Worm (Caenorhabditis elegans) whole organism, L1 larva: ENCODE measurements around the gene bgnt-1.1.

ENCODE experiments used
- hlh-17 ChIP-seq: fragments of 200-800 bp; sonication (Bioruptor generic); optimal IDR thresholded peaks from 2 replicates; lab custom pipeline; 2018; ENCODE audit warnings: missing genetic modification characterization, mild to moderate bottlenecking, missing compliant biosample characterization, moderate library complexity, borderline replicate concordance
- jun-1 ChIP-seq: fragments of 150-350 bp; optimal IDR thresholded peaks from 2 replicates; lab custom pipeline; 2014; ENCODE audit warnings: missing biosample characterization, missing genetic modification reagents, missing genetic modification characterization
- lin-13 ChIP-seq: fragments of 150-350 bp; optimal IDR thresholded peaks from 2 replicates; lab custom pipeline; 2014; ENCODE audit warnings: missing biosample characterization, missing genetic modification reagents, missing genetic modification characterization
- lin-15B ChIP-seq: fragments of 150-350 bp; sonication (generic microtip); optimal IDR thresholded peaks from 3 replicates; lab custom pipeline; 2014; ENCODE audit warnings: missing biosample characterization, missing genetic modification characterization
- mdl-1 ChIP-seq, 2 experiments: fragments of 150-350 bp; optimal IDR thresholded peaks; 2 replicates each; lab custom pipeline; 2014 to 2017; ENCODE audit warnings: missing biosample characterization in 2 of 2, missing genetic modification characterization in 2 of 2, inconsistent platforms in 1 of 2
- nhr-11 ChIP-seq: fragments of 150-350 bp; optimal IDR thresholded peaks from 2 replicates; lab custom pipeline; 2014; ENCODE audit warnings: missing biosample characterization, missing genetic modification characterization
- nhr-71 ChIP-seq: sonication (generic microtip); optimal IDR thresholded peaks from 2 replicates; lab custom pipeline; 2016; ENCODE audit warnings: mild to moderate bottlenecking, missing genetic modification characterization, moderate library complexity, missing compliant biosample characterization
- nhr-85 ChIP-seq: sonication (generic microtip); peaks from one replicate; lab custom pipeline; 2016; ENCODE audit warnings: missing genetic modification characterization, inconsistent platforms, missing compliant biosample characterization
- sptf-1 ChIP-seq: fragments of 150-350 bp; optimal IDR thresholded peaks from 2 replicates; lab custom pipeline; 2014; ENCODE audit warnings: missing biosample characterization, missing genetic modification characterization
- ztf-11 ChIP-seq, 2 experiments: sonication (generic microtip); optimal IDR thresholded peaks; 2 replicates each; lab custom pipeline; 2016 to 2017; ENCODE audit warnings: missing genetic modification characterization in 2 of 2, missing biosample characterization in 1 of 2, missing compliant biosample characterization in 1 of 2

- TF ChIP-seq lin-13 (GFP tag; lab: Kevin White, UChicago) (no peak), ztf-11 (tag; optimal IDR thresholded peaks at IDR 0.05; lab: Kevin White, UChicago) (no peak), mdl-1 (tag; optimal IDR thresholded peaks at IDR 0.05; lab: Kevin White, UChicago) (no peak), sptf-1 (no peak), lin-15B (tag; lab: Kevin White, UChicago) (no peak), jun-1 (tag; lab: Kevin White, UChicago) (no peak), nhr-71 (tag; lab: Kevin White, UChicago) (no peak), nhr-11 (no peak), hlh-17 (no peak), nhr-85 (tag; lab: Kevin White, UChicago) (no peak)
These were observed 19.6 kb upstream of the bgnt-1.1 start, which contains the start of gene F01D4.8 for ce11 chrIV:10453001-10453400.
